Fruit fly (Drosophila melanogaster) whole organism, embryonic: ENCODE results near the gene Fbw5.

Source experiments
- Asciz ChIP-seq: fragments of 200-800 bp; sonication (Bioruptor generic); optimal IDR thresholded peaks from 2 replicates; lab custom pipeline; 2017; ENCODE audit warnings: missing biosample characterization, mild to moderate bottlenecking, missing genetic modification characterization, missing genetic modification reagents
- Bgb ChIP-seq: fragments of 200-800 bp; sonication (Bioruptor generic); IDR thresholded peaks from 2 replicates; pipeline ENCODE4 v1.3.6; 2022; ENCODE audit warnings: missing biosample characterization, missing genetic modification characterization; ENCODE audit not compliant: partially characterized antibody
- Blimp-1 ChIP-seq: fragments of 200-800 bp; sonication (Bioruptor generic); optimal IDR thresholded peaks from 3 replicates; lab custom pipeline; 2018; ENCODE audit warnings: missing biosample characterization, missing genetic modification characterization, mild to moderate bottlenecking, moderate library complexity, missing genetic modification reagents
- CG1024 ChIP-seq: fragments of 200-800 bp; sonication (Bioruptor generic); IDR thresholded peaks from 2 replicates; pipeline ENCODE4 v1.3.6; 2022; ENCODE audit warnings: missing biosample characterization, missing genetic modification characterization
- CG10274 ChIP-seq: fragments of 200-800 bp; sonication (Bioruptor generic); optimal IDR thresholded peaks from 3 replicates; lab custom pipeline; 2017; ENCODE audit warnings: missing biosample characterization, mild to moderate bottlenecking, missing genetic modification characterization
- CG10959 ChIP-seq: fragments of 200-800 bp; sonication (Bioruptor generic); IDR thresholded peaks from 2 replicates; pipeline ENCODE4 v1.3.6; 2022; ENCODE audit warnings: missing biosample characterization, missing genetic modification characterization
- CG11560 ChIP-seq: fragments of 200-800 bp; sonication (Bioruptor generic); IDR thresholded peaks from 3 replicates; pipeline ENCODE4 v1.3.6; 2022; ENCODE audit warnings: missing biosample characterization, missing genetic modification characterization
- CG12155 ChIP-seq: fragments of 200-800 bp; sonication (Bioruptor generic); optimal IDR thresholded peaks from 3 replicates; lab custom pipeline; 2016; ENCODE audit warnings: missing biosample characterization, missing genetic modification characterization
- CG13775 ChIP-seq: fragments of 200-800 bp; sonication (Bioruptor generic); optimal IDR thresholded peaks from 3 replicates; lab custom pipeline; 2017; ENCODE audit warnings: missing biosample characterization, mild to moderate bottlenecking, missing genetic modification characterization
- CG1602 ChIP-seq: fragments of 200-800 bp; sonication (Bioruptor generic); optimal IDR thresholded peaks from 3 replicates; lab custom pipeline; 2016; ENCODE audit warnings: missing biosample characterization, missing genetic modification characterization
- CG18262 ChIP-seq: fragments of 200-800 bp; optimal IDR thresholded peaks from 3 replicates; lab custom pipeline; 2019; ENCODE audit warnings: missing biosample characterization, mild to moderate bottlenecking, missing genetic modification characterization, moderate library complexity
- CG3726 ChIP-seq: fragments of 200-800 bp; sonication (Bioruptor generic); IDR thresholded peaks from 3 replicates; pipeline ENCODE4, ENCODE4 v1.3.6; 2022; ENCODE audit warnings: missing biosample characterization, missing genetic modification characterization
- CG5953 ChIP-seq: fragments of 200-800 bp; sonication (Bioruptor generic); IDR thresholded peaks from 2 replicates; pipeline ENCODE4 v1.3.6; 2022; ENCODE audit warnings: missing biosample characterization, missing genetic modification characterization
- CG8290 ChIP-seq, 3 experiments: fragments of 200-800 bp; sonication (Bioruptor generic); optimal IDR thresholded peaks; 2 replicates each; lab custom pipeline; 2016 to 2019; ENCODE audit warnings: missing biosample characterization in 3 of 3, missing genetic modification characterization in 3 of 3, mild to moderate bottlenecking in 2 of 3, moderate library complexity in 1 of 3
- CG9215 ChIP-seq: fragments of 200-800 bp; sonication (Bioruptor generic); IDR thresholded peaks from 2 replicates; pipeline ENCODE4 v1.3.6; 2022; ENCODE audit warnings: missing biosample characterization, missing genetic modification characterization
- CTCF ChIP-seq: fragments of 200-800 bp; sonication (Bioruptor generic); optimal IDR thresholded peaks from 2 replicates; lab custom pipeline; 2017; ENCODE audit warnings: missing biosample characterization, mild to moderate bottlenecking, missing genetic modification characterization, moderate library complexity
- Chrac-16 ChIP-seq: fragments of 200-800 bp; sonication (Bioruptor generic); optimal IDR thresholded peaks from 3 replicates; lab custom pipeline; 2016; ENCODE audit warnings: missing biosample characterization, missing genetic modification characterization
- CkIIα-i1 ChIP-seq: fragments of 200-800 bp; sonication (Bioruptor generic); IDR thresholded peaks from 2 replicates; pipeline ENCODE4 v1.3.6; 2022; ENCODE audit warnings: missing biosample characterization, missing genetic modification characterization
- Dip3 ChIP-seq: fragments of 200-800 bp; sonication (Bioruptor generic); optimal IDR thresholded peaks from 3 replicates; lab custom pipeline; 2016; ENCODE audit warnings: missing biosample characterization, missing genetic modification characterization
- Fer1 ChIP-seq: fragments of 200-800 bp; sonication (Bioruptor generic); optimal IDR thresholded peaks from 2 replicates; lab custom pipeline; 2017; ENCODE audit warnings: missing biosample characterization, mild to moderate bottlenecking, missing genetic modification characterization
- HLH54F ChIP-seq: fragments of 200-800 bp; sonication (Bioruptor generic); optimal IDR thresholded peaks from 3 replicates; lab custom pipeline; 2016; ENCODE audit warnings: missing biosample characterization, missing genetic modification characterization
- Hmr ChIP-seq: fragments of 200-800 bp; sonication (Bioruptor generic); optimal IDR thresholded peaks from 3 replicates; lab custom pipeline; 2017; ENCODE audit warnings: mild to moderate bottlenecking, missing biosample characterization, missing genetic modification reagents, missing genetic modification characterization
- Max ChIP-seq: fragments of 200-800 bp; sonication (Bioruptor generic); optimal IDR thresholded peaks from 2 replicates; lab custom pipeline; 2016; ENCODE audit warnings: missing biosample characterization, mild to moderate bottlenecking, missing genetic modification characterization
- Mrtf ChIP-seq: fragments of 200-800 bp; sonication (Bioruptor generic); IDR thresholded peaks from 3 replicates; pipeline ENCODE4 v1.3.6; 2022; ENCODE audit warnings: missing biosample characterization, missing genetic modification characterization
- Poxn ChIP-seq: fragments of 200-800 bp; sonication (Bioruptor generic); IDR thresholded peaks from 2 replicates; pipeline ENCODE4 v1.3.6; 2022; ENCODE audit warnings: missing biosample characterization, missing genetic modification characterization
- Trl ChIP-seq, 3 experiments: fragments of >200 bp in 2 of 3; fragments of 200-800 bp in 1 of 3; sonication (Bioruptor generic) in 1 of 3; optimal IDR thresholded peaks; 2 replicates in 1 of 3; 3 replicates in 2 of 3; lab custom pipeline; 2016 to 2017; ENCODE audit warnings: missing biosample characterization in 1 of 3, missing genetic modification characterization in 1 of 3
- ap ChIP-seq: fragments of 200-800 bp; sonication (Bioruptor generic); IDR thresholded peaks from 2 replicates; pipeline ENCODE4 v1.3.6; 2022; ENCODE audit warnings: missing biosample characterization, missing genetic modification characterization
- ato ChIP-seq: fragments of 200-800 bp; sonication (Bioruptor generic); IDR thresholded peaks from 2 replicates; pipeline ENCODE4 v1.3.6; 2022; ENCODE audit warnings: missing biosample characterization, missing genetic modification characterization; ENCODE audit not compliant: partially characterized antibody
- br ChIP-seq: fragments of >200 bp; optimal IDR thresholded peaks from 2 replicates; lab custom pipeline; 2017
- cato ChIP-seq: fragments of 200-800 bp; sonication (Bioruptor generic); optimal IDR thresholded peaks from 2 replicates; lab custom pipeline; 2016; ENCODE audit warnings: missing biosample characterization, missing genetic modification characterization, borderline replicate concordance
- caup ChIP-seq: fragments of 200-800 bp; sonication (Bioruptor generic); optimal IDR thresholded peaks from 3 replicates; lab custom pipeline; 2017; ENCODE audit warnings: missing biosample characterization, mild to moderate bottlenecking, missing genetic modification characterization, moderate library complexity; ENCODE audit not compliant: severe bottlenecking
- chn ChIP-seq: fragments of 200-800 bp; sonication (Bioruptor generic); optimal IDR thresholded peaks from 2 replicates; lab custom pipeline; 2016; ENCODE audit warnings: missing biosample characterization, missing genetic modification characterization
- dpn ChIP-seq, 2 experiments: fragments of 200-800 bp; sonication (Bioruptor generic); optimal IDR thresholded peaks; 3 replicates each; lab custom pipeline; 2016; ENCODE audit warnings: missing biosample characterization in 2 of 2, missing genetic modification characterization in 2 of 2
- en ChIP-seq: fragments of 200-800 bp; sonication (Bioruptor generic); optimal IDR thresholded peaks from 2 replicates; lab custom pipeline; 2016; ENCODE audit warnings: missing biosample characterization, missing genetic modification characterization
- exex ChIP-seq: fragments of 200-800 bp; sonication (Bioruptor generic); optimal IDR thresholded peaks from 4 replicates; lab custom pipeline; 2018; ENCODE audit warnings: missing biosample characterization, mild to moderate bottlenecking, missing genetic modification characterization, moderate library complexity
- gce ChIP-seq: fragments of 200-800 bp; sonication (Bioruptor generic); IDR thresholded peaks from 3 replicates; pipeline ENCODE4 v1.3.6; 2022; ENCODE audit warnings: missing biosample characterization, missing genetic modification characterization
- grau ChIP-seq: fragments of 200-800 bp; optimal IDR thresholded peaks from 3 replicates; lab custom pipeline; 2019; ENCODE audit warnings: missing biosample characterization, mild to moderate bottlenecking, missing genetic modification characterization, moderate library complexity
- hb ChIP-seq: fragments of 200-800 bp; sonication (Bioruptor generic); IDR thresholded peaks from 3 replicates; pipeline ENCODE4 v1.3.6; 2022; ENCODE audit warnings: missing biosample characterization, missing genetic modification characterization; ENCODE audit not compliant: partially characterized antibody
- hbn ChIP-seq: fragments of 200-800 bp; sonication (Bioruptor generic); IDR thresholded peaks from 2 replicates; pipeline ENCODE4 v1.3.6; 2022; ENCODE audit warnings: missing biosample characterization, missing genetic modification characterization; ENCODE audit not compliant: partially characterized antibody
- inv ChIP-seq: fragments of 200-800 bp; sonication (Bioruptor generic); IDR thresholded peaks from 2 replicates; pipeline ENCODE4 v1.3.6; 2022; ENCODE audit warnings: missing biosample characterization, missing genetic modification characterization; ENCODE audit not compliant: partially characterized antibody
- kni ChIP-seq: fragments of 200-800 bp; sonication (Bioruptor generic); optimal IDR thresholded peaks from 3 replicates; lab custom pipeline; 2017; ENCODE audit warnings: mild to moderate bottlenecking, missing biosample characterization, missing genetic modification reagents, missing genetic modification characterization
- knrl ChIP-seq: fragments of 200-800 bp; sonication (Bioruptor generic); IDR thresholded peaks from 3 replicates; pipeline ENCODE4 v1.3.6; 2022; ENCODE audit warnings: missing biosample characterization, missing genetic modification characterization; ENCODE audit not compliant: partially characterized antibody
- sisA ChIP-seq: fragments of 200-800 bp; sonication (Bioruptor generic); IDR thresholded peaks from 2 replicates; pipeline ENCODE4 v1.3.6; 2022; ENCODE audit warnings: missing biosample characterization, missing genetic modification characterization
- slp2 ChIP-seq: fragments of 200-800 bp; sonication (Bioruptor generic); optimal IDR thresholded peaks from 2 replicates; lab custom pipeline; 2016; ENCODE audit warnings: missing biosample characterization, missing genetic modification characterization
- stwl ChIP-seq: fragments of 200-800 bp; sonication (Bioruptor generic); optimal IDR thresholded peaks from 3 replicates; lab custom pipeline; 2018; ENCODE audit warnings: missing biosample characterization, mild to moderate bottlenecking, missing genetic modification characterization, moderate library complexity
- unpg ChIP-seq: fragments of 200-800 bp; sonication (Bioruptor generic); optimal IDR thresholded peaks from 3 replicates; lab custom pipeline; 2018; ENCODE audit warnings: missing biosample characterization, mild to moderate bottlenecking, missing genetic modification characterization, moderate library complexity
- vfl ChIP-seq: fragments of 200-800 bp; sonication (Bioruptor generic); optimal IDR thresholded peaks from 2 replicates; lab custom pipeline; 2016; ENCODE audit warnings: missing biosample characterization, missing genetic modification characterization
- wek ChIP-seq: fragments of 200-800 bp; sonication (Bioruptor generic); optimal IDR thresholded peaks from 3 replicates; lab custom pipeline; 2018; ENCODE audit warnings: missing biosample characterization, mild to moderate bottlenecking, missing genetic modification characterization, moderate library complexity
- z ChIP-seq: fragments of 200-800 bp; sonication (Bioruptor generic); IDR thresholded peaks from 3 replicates; pipeline ENCODE4 v1.3.6; 2022; ENCODE audit warnings: missing biosample characterization, missing genetic modification characterization

Gene Fbw5

dm6 chr2L:6019352-6020131 is 46.2 kb downstream of the Fbw5 start, which contains the start of gene H2.0 (continued):
- TF ChIP-seq CG3726 (GFP tag; lab: Robert Waterston, UW) = no peak
- TF ChIP-seq unpg (GFP tag; lab: Kevin White, UChicago) = peak; percentile 18
- TF ChIP-seq ato (GFP tag; lab: Robert Waterston, UW) = no peak
- no peak for TF ChIP-seq caup (GFP tag; lab: Kevin White, UChicago)
- no peak for TF ChIP-seq CG8290 (GFP tag; optimal IDR thresholded peaks at IDR 0.05; lab: Kevin White, UChicago)
- TF ChIP-seq CG8290 (tag; optimal IDR thresholded peaks at IDR 0.05; lab: Kevin White, UChicago) = no peak
- TF ChIP-seq CG12155 = no peak
- TF ChIP-seq Fer1 (GFP tag; lab: Kevin White, UChicago) = no peak
- no peak for TF ChIP-seq ap (GFP tag; lab: Robert Waterston, UW)
- TF ChIP-seq exex (tag; lab: Kevin White, UChicago) = no peak
- TF ChIP-seq z (GFP tag; lab: Robert Waterston, UW) = peak; percentile 61; the same call in 1 of the 3 replicates
- no peak for TF ChIP-seq hb (GFP tag; lab: Robert Waterston, UW)
- no peak for TF ChIP-seq Trl (optimal IDR thresholded peaks at IDR 0.05; lab: Kevin White, UChicago)
- peak; percentile 6 for TF ChIP-seq Trl (GFP tag; optimal IDR thresholded peaks at IDR 0.05; lab: Kevin White, UChicago)
- peak; percentile 1 for TF ChIP-seq Hmr (GFP tag; lab: Kevin White, UChicago)
- peak in 1 of 2 experiments; percentile 23 for TF ChIP-seq dpn (GFP tag; optimal IDR thresholded peaks at IDR 0.05; lab: Kevin White, UChicago)
- no peak for TF ChIP-seq gce (GFP tag; lab: Robert Waterston, UW)
- TF ChIP-seq CG1602 (GFP tag; lab: Kevin White, UChicago) = peak; percentile 41
- TF ChIP-seq cato = no peak
- no peak for TF ChIP-seq CG10959 (GFP tag; lab: Robert Waterston, UW)
- peak; percentile 74 for TF ChIP-seq kni (GFP tag; lab: Kevin White, UChicago)
- TF ChIP-seq CTCF (GFP tag; lab: Kevin White, UChicago) = no peak
- no peak for TF ChIP-seq CG11560 (tag; lab: Robert Waterston, UW)
- TF ChIP-seq HLH54F = no peak
- TF ChIP-seq Bgb (GFP tag; lab: Robert Waterston, UW) = 0 out of 2 replicates have a peak, but pooled peaks have one; percentile 10
- TF ChIP-seq slp2 (GFP tag; lab: Kevin White, UChicago) = no peak
- TF ChIP-seq Max (GFP tag; lab: Kevin White, UChicago) = no peak
- no peak for TF ChIP-seq stwl (tag; lab: Kevin White, UChicago)
- TF ChIP-seq Poxn = no peak
- TF ChIP-seq Mrtf (GFP tag; lab: Robert Waterston, UW) = no peak
- TF ChIP-seq grau (tag; lab: Kevin White, UChicago) = peak; percentile 56
- no peak for TF ChIP-seq Dip3 (GFP tag; lab: Kevin White, UChicago)
- TF ChIP-seq chn = peak; percentile 30
- TF ChIP-seq CG13775 = peak; percentile 25
- TF ChIP-seq CG18262 = peak; percentile 74
- TF ChIP-seq CG9215 = no peak; the same call in 1 of the 2 replicates
- no peak for TF ChIP-seq inv (GFP tag; lab: Robert Waterston, UW)
- peak; percentile 18 for TF ChIP-seq Chrac-16 (GFP tag; lab: Kevin White, UChicago)
- TF ChIP-seq Asciz (GFP tag; lab: Kevin White, UChicago) = no peak
- no peak for TF ChIP-seq CG10274 (GFP tag; lab: Kevin White, UChicago)
- no peak for TF ChIP-seq wek
- no peak for TF ChIP-seq sisA (GFP tag; lab: Robert Waterston, UW)
- no peak for TF ChIP-seq vfl (GFP tag; lab: Kevin White, UChicago)
- 0 out of 2 replicates have a peak, but pooled peaks have one; percentile 17 for TF ChIP-seq CG1024 (GFP tag; lab: Robert Waterston, UW)
- TF ChIP-seq br (lab: Kevin White, UChicago) = no peak
- TF ChIP-seq en (GFP tag; lab: Kevin White, UChicago) = no peak
- no peak for TF ChIP-seq knrl (GFP tag; lab: Robert Waterston, UW)
- no peak for TF ChIP-seq Blimp-1 (GFP tag; lab: Kevin White, UChicago)
- TF ChIP-seq CG5953 (GFP tag; lab: Robert Waterston, UW) = no peak
- no peak for TF ChIP-seq hbn (GFP tag; lab: Robert Waterston, UW)
- TF ChIP-seq CkIIα-i1 = no peak
